Fruit fly (Drosophila melanogaster) whole organism, embryonic: ENCODE measurements around the gene CG4293.

Experiments used
- CG10979 ChIP-seq: fragments of 200-800 bp; sonication (Bioruptor generic); optimal IDR thresholded peaks from 2 replicates; lab custom pipeline; 2018; ENCODE audit warnings: missing biosample characterization, mild to moderate bottlenecking, missing genetic modification characterization, moderate library complexity
- Gug ChIP-seq: fragments of 200-800 bp; sonication (Bioruptor generic); IDR thresholded peaks from 4 replicates; pipeline ENCODE4 v1.3.6; 2022; ENCODE audit warnings: missing biosample characterization, missing genetic modification characterization
- yki ChIP-seq: fragments of >200 bp; optimal IDR thresholded peaks from 3 replicates; lab custom pipeline; 2018

dm6 chrX:496326-496725, 33.8 kb downstream of the CG4293 start, which contains the start of gene svr:
- TF ChIP-seq CG10979 (no peak), Gug (GFP tag; lab: Robert Waterston, UW) (no peak), yki (lab: Kevin White, UChicago) (no peak)
